Worm (Caenorhabditis elegans) whole organism, L4/young adult: ENCODE data around the gene clec-168.

Experiments used
- W03F9.2 ChIP-seq: fragments of 150-350 bp; optimal IDR thresholded peaks from 2 replicates; lab custom pipeline; 2014; ENCODE audit warnings: missing biosample characterization, missing genetic modification characterization
- dao-5 ChIP-seq: sonication (generic microtip); optimal IDR thresholded peaks from 2 replicates; lab custom pipeline; 2016; ENCODE audit warnings: missing genotype, missing genetic modification characterization, moderate library complexity, missing compliant biosample characterization
- him-1 ChIP-seq: sonication (generic microtip); optimal IDR thresholded peaks from 2 replicates; lab custom pipeline; 2016; ENCODE audit warnings: missing genotype, missing genetic modification reagents, missing genetic modification characterization, missing compliant biosample characterization

ce11 chrIV:1298984-1299383, 42.2 kb downstream of the clec-168 start:
- TF ChIP-seq W03F9.2 (tag; lab: Kevin White, UChicago) (no peak), dao-5 (tag; lab: Kevin White, UChicago) (no peak), him-1 (no peak)
